Worm (Caenorhabditis elegans): ENCODE data around the gene F02E11.3.

The F02E11.3 gene

ce11 chrII:3245836-3246235 lies 29.0 kb downstream of the F02E11.3 start, which contains the start of gene C17F4.7 (continued):
- TF ChIP-seq lin-39 (tag; optimal IDR thresholded peaks at IDR 0.05) (no peak), peb-1 (tag; optimal IDR thresholded peaks at IDR 0.05) (no peak), ceh-82 (tag; optimal IDR thresholded peaks at IDR 0.05) (no peak), mbf-1 (tag; optimal IDR thresholded peaks at IDR 0.05) (no peak), zag-1 (tag; optimal IDR thresholded peaks at IDR 0.05) (no peak), sma-3 (GFP tag; optimal IDR thresholded peaks at IDR 0.05) (peak; percentile 9), nhr-77 (tag; optimal IDR thresholded peaks at IDR 0.05) (no peak), ztf-4 (tag; optimal IDR thresholded peaks at IDR 0.05) (no peak), ZK546.5 (tag; optimal IDR thresholded peaks at IDR 0.05) (no peak), Y55F3AM.14 (GFP tag; optimal IDR thresholded peaks at IDR 0.05) (no peak), sem-4 (tag; optimal IDR thresholded peaks at IDR 0.05) (no peak), nhr-6 (tag; optimal IDR thresholded peaks at IDR 0.05) (no peak), ama-1 (optimal IDR thresholded peaks at IDR 0.05) (no peak), elt-3 (tag; optimal IDR thresholded peaks at IDR 0.05) (no peak), C34F6.9 (tag; optimal IDR thresholded peaks at IDR 0.05) (no peak), gmeb-1 (tag; optimal IDR thresholded peaks at IDR 0.05) (peak; percentile 29), lsy-2 (tag; optimal IDR thresholded peaks at IDR 0.05) (no peak)

- peak; percentile 50 for TF ChIP-seq fos-1 (tag; optimal IDR thresholded peaks at IDR 0.05)
- TF ChIP-seq lin-13 (GFP tag; optimal IDR thresholded peaks at IDR 0.05) = peak; percentile 6
- no peak for TF ChIP-seq dmd-4 (tag; optimal IDR thresholded peaks at IDR 0.05)
These were observed 30.1 kb downstream of the F02E11.3 start for ce11 chrII:3244758-3245157.

- no peak for TF ChIP-seq unc-55 (GFP tag; optimal IDR thresholded peaks at IDR 0.05)
- no peak for TF ChIP-seq nhr-12 (tag; optimal IDR thresholded peaks at IDR 0.05)
- TF ChIP-seq egl-27 (tag; optimal IDR thresholded peaks at IDR 0.05) = no peak
- TF ChIP-seq nhr-77 (tag; optimal IDR thresholded peaks at IDR 0.05) = no peak
- TF ChIP-seq zag-1 (tag; optimal IDR thresholded peaks at IDR 0.05) = no peak
- no peak for TF ChIP-seq skn-1 (tag; optimal IDR thresholded peaks at IDR 0.05)
- no peak for TF ChIP-seq unc-62 (GFP tag; optimal IDR thresholded peaks at IDR 0.05)
- no peak for TF ChIP-seq lin-39 (tag; optimal IDR thresholded peaks at IDR 0.05)
- no peak for TF ChIP-seq sma-9 (GFP tag; optimal IDR thresholded peaks at IDR 0.05)
- TF ChIP-seq sma-9 (tag; optimal IDR thresholded peaks at IDR 0.05) = no peak
- TF ChIP-seq ama-1 (optimal IDR thresholded peaks at IDR 0.05) = no peak
- TF ChIP-seq crh-2 (tag; optimal IDR thresholded peaks at IDR 0.05) = no peak
- no peak for TF ChIP-seq sma-3 (GFP tag; optimal IDR thresholded peaks at IDR 0.05)
- no peak for TF ChIP-seq nhr-129 (tag; optimal IDR thresholded peaks at IDR 0.05)
- TF ChIP-seq elt-3 (tag; optimal IDR thresholded peaks at IDR 0.05) = no peak
- no peak for TF ChIP-seq nhr-23 (tag; optimal IDR thresholded peaks at IDR 0.05)
These were observed 30.8 kb downstream of the F02E11.3 start, which contains the start of gene C17F4.12 for ce11 chrII:3244070-3244469. TSS of gene C17F4.12 (minus strand) at chrII:3244170.

ce11 chrII:3241842-3242241 lies 33.0 kb downstream of the F02E11.3 start:
- peak; percentile 9 for TF ChIP-seq blmp-1 (tag; optimal IDR thresholded peaks at IDR 0.05; ENCODE audit: insufficient read depth)
- peak; percentile 68 for TF ChIP-seq nhr-21 (tag; optimal IDR thresholded peaks at IDR 0.05)
- no peak for TF ChIP-seq sem-4 (tag; optimal IDR thresholded peaks at IDR 0.05)
- no peak for TF ChIP-seq dmd-4 (tag; optimal IDR thresholded peaks at IDR 0.05)

- no peak for TF ChIP-seq mdl-1 (tag; optimal IDR thresholded peaks at IDR 0.05)
- no peak for TF ChIP-seq nhr-237 (tag; optimal IDR thresholded peaks at IDR 0.05)
- no peak for TF ChIP-seq nhr-11 (tag; optimal IDR thresholded peaks at IDR 0.05)
- no peak for TF ChIP-seq nhr-21 (tag; optimal IDR thresholded peaks at IDR 0.05)
- TF ChIP-seq lin-39 (tag; optimal IDR thresholded peaks at IDR 0.05) = no peak
- no peak for TF ChIP-seq nhr-6 (tag; optimal IDR thresholded peaks at IDR 0.05)
- TF ChIP-seq fos-1 (tag; optimal IDR thresholded peaks at IDR 0.05) = no peak
- no peak for TF ChIP-seq lin-13 (GFP tag; optimal IDR thresholded peaks at IDR 0.05)
- TF ChIP-seq C34F6.9 (tag; optimal IDR thresholded peaks at IDR 0.05) = no peak
- no peak for TF ChIP-seq unc-39 (tag; optimal IDR thresholded peaks at IDR 0.05)
- TF ChIP-seq unc-55 (GFP tag; optimal IDR thresholded peaks at IDR 0.05) = no peak
- no peak for TF ChIP-seq nhr-77 (tag; optimal IDR thresholded peaks at IDR 0.05)
- TF ChIP-seq lin-11 (tag; optimal IDR thresholded peaks at IDR 0.05) = no peak
- TF ChIP-seq crh-2 (tag; optimal IDR thresholded peaks at IDR 0.05) = no peak
- TF ChIP-seq nhr-10 (tag; optimal IDR thresholded peaks at IDR 0.05) = no peak
These were observed 34.6 kb downstream of the F02E11.3 start, which contains the start of gene C17F4.3 for ce11 chrII:3240207-3240606. TSS of gene C17F4.3 (plus strand) at chrII:3240507.
